Worm (Caenorhabditis elegans): ENCODE data around the gene str-103.

ce11 chrV:16141071-16141470 is 22.6 kb upstream of the str-103 start, which contains the start of gene clc-32:
- no peak for TF ChIP-seq nhr-237 (tag; optimal IDR thresholded peaks at IDR 0.05)
- no peak for TF ChIP-seq lin-11 (tag; optimal IDR thresholded peaks at IDR 0.05)
- no peak for TF ChIP-seq nhr-12 (tag; optimal IDR thresholded peaks at IDR 0.05)
- TF ChIP-seq skn-1 (tag; optimal IDR thresholded peaks at IDR 0.05) = no peak
- no peak for TF ChIP-seq R02D3.7 (tag; optimal IDR thresholded peaks at IDR 0.05)
- no peak for TF ChIP-seq alr-1 (tag; optimal IDR thresholded peaks at IDR 0.05)
